Worm (Caenorhabditis elegans): Measurements from ENCODE around the gene F07H5.7.

- TF ChIP-seq him-1 (tag; optimal IDR thresholded peaks at IDR 0.05) (no peak), dao-5 (tag; optimal IDR thresholded peaks at IDR 0.05) (no peak), W03F9.2 (tag; optimal IDR thresholded peaks at IDR 0.05) (no peak)
These were observed 30.6 kb downstream of the F07H5.7 start for ce11 chrII:8763367-8763766.

Data from whole organism, L4/young adult.